Fruit fly (Drosophila melanogaster): ENCODE measurements around the gene CG32191.

CG32191 gene

dm6 chr3L:17846982-17847355 lies 38.0 kb upstream of the CG32191 start (continued):
- TF ChIP-seq Xbp1 (GFP tag; optimal IDR thresholded peaks at IDR 0.05), result peak; percentile 5
- TF ChIP-seq sr (GFP tag; IDR thresholded peaks at IDR 0.05), result no peak
- no peak for TF ChIP-seq CG10321 (GFP tag; IDR thresholded peaks at IDR 0.05)
- TF ChIP-seq Meics (GFP tag; optimal IDR thresholded peaks at IDR 0.05), result no peak
- TF ChIP-seq tap (tag; optimal IDR thresholded peaks at IDR 0.05), result no peak
- TF ChIP-seq CG7745 (tag; optimal IDR thresholded peaks at IDR 0.05), result no peak
- TF ChIP-seq klu (GFP tag; IDR thresholded peaks at IDR 0.05), result no peak
- peak; percentile 54 for TF ChIP-seq Myb (GFP tag; optimal IDR thresholded peaks at IDR 0.05)
- TF ChIP-seq Dip3 (GFP tag; optimal IDR thresholded peaks at IDR 0.05), result no peak
- no peak for TF ChIP-seq Max (GFP tag; optimal IDR thresholded peaks at IDR 0.05)
- TF ChIP-seq kni (GFP tag; optimal IDR thresholded peaks at IDR 0.05), result no peak
- TF ChIP-seq wor (GFP tag; IDR thresholded peaks at IDR 0.05), result no peak
- TF ChIP-seq CG10366 (GFP tag; IDR thresholded peaks at IDR 0.05), result no peak
- no peak for TF ChIP-seq eyg (GFP tag; optimal IDR thresholded peaks at IDR 0.05)
- no peak for TF ChIP-seq CG3838 (GFP tag; optimal IDR thresholded peaks at IDR 0.05)
- no peak for TF ChIP-seq insv (GFP tag; optimal IDR thresholded peaks at IDR 0.05)
- peak; percentile 68 for TF ChIP-seq nerfin-2 (GFP tag; IDR thresholded peaks at IDR 0.05; ENCODE audit: partially characterized antibody)
- TF ChIP-seq mirr (GFP tag; optimal IDR thresholded peaks at IDR 0.05), result no peak
- TF ChIP-seq dmrt11E (tag; optimal IDR thresholded peaks at IDR 0.05), result no peak
- TF ChIP-seq Blimp-1 (GFP tag; optimal IDR thresholded peaks at IDR 0.05), result no peak
- no peak for TF ChIP-seq Dek (tag; optimal IDR thresholded peaks at IDR 0.05)
- no peak for TF ChIP-seq CG8478 (optimal IDR thresholded peaks at IDR 0.05)
- TF ChIP-seq Sry-δ (GFP tag; optimal IDR thresholded peaks at IDR 0.05), result peak; percentile 45
- no peak for TF ChIP-seq D19A (tag; optimal IDR thresholded peaks at IDR 0.05)
- peak; percentile 91 for TF ChIP-seq CG4617 (GFP tag; optimal IDR thresholded peaks at IDR 0.05; ENCODE audit: borderline replicate concordance)
- TF ChIP-seq Camta (GFP tag; optimal IDR thresholded peaks at IDR 0.05), result no peak
- TF ChIP-seq CG18764 (GFP tag; optimal IDR thresholded peaks at IDR 0.05), result no peak
- peak; percentile 5 for TF ChIP-seq Hsf (GFP tag; optimal IDR thresholded peaks at IDR 0.05)
- TF ChIP-seq Fer3 (tag; optimal IDR thresholded peaks at IDR 0.05), result no peak
- no peak; the same call in 1 of the 2 replicates for TF ChIP-seq lmd (GFP tag; IDR thresholded peaks at IDR 0.05)
- TF ChIP-seq crol (GFP tag; IDR thresholded peaks at IDR 0.05), result peak; percentile 56
- TF ChIP-seq CG10274 (GFP tag; optimal IDR thresholded peaks at IDR 0.05), result no peak
- TF ChIP-seq repo (GFP tag; optimal IDR thresholded peaks at IDR 0.05), result no peak
- TF ChIP-seq CG17385 (GFP tag; optimal IDR thresholded peaks at IDR 0.05), result no peak
- TF ChIP-seq CG10147 (GFP tag; optimal IDR thresholded peaks at IDR 0.05), result no peak
- peak; percentile 91 for TF ChIP-seq NFAT (GFP tag; IDR thresholded peaks at IDR 0.05)
- no peak for TF ChIP-seq Mes4 (GFP tag; optimal IDR thresholded peaks at IDR 0.05)
- no peak for TF ChIP-seq CG4404 (GFP tag; IDR thresholded peaks at IDR 0.05)
- no peak for TF ChIP-seq CG7839 (tag; optimal IDR thresholded peaks at IDR 0.05)
- TF ChIP-seq jing (GFP tag; optimal IDR thresholded peaks at IDR 0.05), result no peak
- no peak for TF ChIP-seq CG32767 (GFP tag; IDR thresholded peaks at IDR 0.05)
- TF ChIP-seq CG3065 (GFP tag; optimal IDR thresholded peaks at IDR 0.05), result no peak
- peak; percentile 76 for TF ChIP-seq Dll (GFP tag; IDR thresholded peaks at IDR 0.05; ENCODE audit: partially characterized antibody)
- no peak for TF ChIP-seq CrebB (tag; optimal IDR thresholded peaks at IDR 0.05)
- TF ChIP-seq tin (GFP tag; optimal IDR thresholded peaks at IDR 0.05), result no peak
- TF ChIP-seq CG12236 (GFP tag; optimal IDR thresholded peaks at IDR 0.05), result no peak
- no peak for TF ChIP-seq dmrt99B (tag; optimal IDR thresholded peaks at IDR 0.05)
- no peak for TF ChIP-seq CG12769 (tag; optimal IDR thresholded peaks at IDR 0.05)
- TF ChIP-seq yki (optimal IDR thresholded peaks at IDR 0.05), result no peak
- no peak for TF ChIP-seq hth (optimal IDR thresholded peaks at IDR 0.05)
- TF ChIP-seq Dad (GFP tag; optimal IDR thresholded peaks at IDR 0.05), result no peak
- TF ChIP-seq gcm2 (GFP tag; optimal IDR thresholded peaks at IDR 0.05), result no peak
- peak; percentile 75 for TF ChIP-seq bigmax (GFP tag; optimal IDR thresholded peaks at IDR 0.05)

Data from whole organism, embryonic.